Fruit fly (Drosophila melanogaster) whole organism, wandering third instar larva: ENCODE measurements around the gene CG14720.
A peak's percentile ranks its signal among the peaks of the same experiment; 100 is the strongest.

ENCODE experiments used
- CG32264 ChIP-seq: fragments of 200-800 bp; sonication (Bioruptor generic); optimal IDR thresholded peaks from 2 replicates; lab custom pipeline; 2016; ENCODE audit warnings: missing biosample characterization, missing genetic modification characterization
- CG9705 ChIP-seq: fragments of 200-800 bp; sonication (Bioruptor generic); optimal IDR thresholded peaks from 2 replicates; lab custom pipeline; 2018; ENCODE audit warnings: missing biosample characterization, mild to moderate bottlenecking, missing genetic modification characterization
- Dfd ChIP-seq: fragments of >200 bp; optimal IDR thresholded peaks from 2 replicates; lab custom pipeline; 2017; ENCODE audit warnings: missing biosample characterization, missing genetic modification characterization
- Dif ChIP-seq: fragments of 200-275, 200-300 bp; sonication (Bioruptor generic); optimal IDR thresholded peaks from 2 replicates; lab custom pipeline; 2018; ENCODE audit warnings: missing biosample characterization, missing genetic modification characterization; ENCODE audit not compliant: partially characterized antibody
- Hr78 ChIP-seq: fragments of >200 bp; optimal IDR thresholded peaks from 2 replicates; lab custom pipeline; 2017; ENCODE audit warnings: missing biosample characterization, missing genetic modification characterization
- Hr83 ChIP-seq: fragments of 200-300 bp; sonication (Bioruptor generic); optimal IDR thresholded peaks from 2 replicates; lab custom pipeline; 2016; ENCODE audit warnings: missing biosample characterization, mild to moderate bottlenecking, missing genetic modification characterization, moderate library complexity; ENCODE audit not compliant: poor library complexity, severe bottlenecking
- Jra ChIP-seq: sonication (Bioruptor generic); optimal IDR thresholded peaks from 2 replicates; lab custom pipeline; 2016; ENCODE audit warnings: missing biosample characterization, missing genetic modification characterization
- Mio ChIP-seq: sonication (Bioruptor generic); optimal IDR thresholded peaks from 2 replicates; lab custom pipeline; 2016; ENCODE audit warnings: missing biosample characterization, missing genetic modification characterization
- Myc ChIP-seq: fragments of >200 bp; optimal IDR thresholded peaks from 2 replicates; lab custom pipeline; 2017
- N ChIP-seq: fragments of >200 bp; optimal IDR thresholded peaks from 2 replicates; lab custom pipeline; 2018; ENCODE audit warnings: missing biosample characterization, missing external identifiers, missing genetic modification characterization
- OdsH ChIP-seq: fragments of 200-800 bp; sonication (Bioruptor generic); optimal IDR thresholded peaks from 2 replicates; lab custom pipeline; 2016; ENCODE audit warnings: missing biosample characterization, mild to moderate bottlenecking, missing genetic modification characterization
- Rel ChIP-seq, 2 experiments: fragments of 200-800 bp; sonication (Bioruptor generic) in 1 of 2; optimal IDR thresholded peaks; 2 replicates in 1 of 2; 3 replicates in 1 of 2; lab custom pipeline; 2016 to 2019; ENCODE audit warnings: mild to moderate bottlenecking in 2 of 2, missing biosample characterization in 2 of 2, missing genetic modification characterization in 2 of 2, moderate library complexity in 1 of 2
- Sp1 ChIP-seq: fragments of 200-800 bp; sonication (Bioruptor generic); optimal IDR thresholded peaks from 3 replicates; lab custom pipeline; 2019; ENCODE audit warnings: missing biosample characterization, mild to moderate bottlenecking, missing genetic modification characterization, moderate library complexity
- Vsx2 ChIP-seq: fragments of 200-300, 225-300 bp; sonication (Bioruptor generic); optimal IDR thresholded peaks from 2 replicates; lab custom pipeline; 2018; ENCODE audit warnings: missing biosample characterization, missing genetic modification characterization; ENCODE audit not compliant: partially characterized antibody
- br ChIP-seq: fragments of 200-800 bp; sonication (Bioruptor generic); optimal IDR thresholded peaks from 2 replicates; lab custom pipeline; 2016; ENCODE audit warnings: missing biosample characterization, missing genetic modification characterization
- dmrt93B ChIP-seq: fragments of 200-800 bp; sonication (Bioruptor generic); optimal IDR thresholded peaks from 2 replicates; lab custom pipeline; 2018; ENCODE audit warnings: missing biosample characterization, mild to moderate bottlenecking, missing genetic modification characterization
- dsf ChIP-seq: sonication (Bioruptor generic); optimal IDR thresholded peaks from 2 replicates; lab custom pipeline; 2016; ENCODE audit warnings: missing biosample characterization, missing genetic modification characterization, borderline replicate concordance
- ey ChIP-seq: fragments of 200-800 bp; sonication (Bioruptor generic); optimal IDR thresholded peaks from 2 replicates; lab custom pipeline; 2016; ENCODE audit warnings: missing biosample characterization, missing genetic modification characterization
- foxo ChIP-seq, 2 experiments: fragments of 200-800 bp; sonication (Bioruptor generic); optimal IDR thresholded peaks; 2 replicates in 1 of 2; 3 replicates in 1 of 2; lab custom pipeline; 2016 to 2017; ENCODE audit warnings: missing biosample characterization in 2 of 2, missing genetic modification characterization in 2 of 2
- fru ChIP-seq: fragments of 200-800 bp; sonication (Bioruptor generic); optimal IDR thresholded peaks from 3 replicates; lab custom pipeline; 2016; ENCODE audit warnings: missing biosample characterization, mild to moderate bottlenecking, missing genetic modification characterization
- h ChIP-seq: fragments of 200-800 bp; sonication (Bioruptor generic); optimal IDR thresholded peaks from 3 replicates; lab custom pipeline; 2016; ENCODE audit warnings: missing biosample characterization, mild to moderate bottlenecking, missing genetic modification characterization
- jim ChIP-seq: fragments of 175-275, 200-325 bp; sonication (Bioruptor generic); optimal IDR thresholded peaks from 2 replicates; lab custom pipeline; 2016; ENCODE audit warnings: missing biosample characterization, mild to moderate bottlenecking, missing genetic modification characterization
- lola ChIP-seq: fragments of >200 bp; optimal IDR thresholded peaks from 2 replicates; lab custom pipeline; 2017; ENCODE audit warnings: missing biosample characterization, missing genetic modification characterization
- psq ChIP-seq: fragments of 200-800 bp; sonication (Bioruptor generic); optimal IDR thresholded peaks from 3 replicates; lab custom pipeline; 2017; ENCODE audit warnings: missing biosample characterization, mild to moderate bottlenecking, missing genetic modification characterization, moderate library complexity
- rgr ChIP-seq: fragments of 200-800 bp; sonication (Bioruptor generic); optimal IDR thresholded peaks from 3 replicates; lab custom pipeline; 2016; ENCODE audit warnings: missing biosample characterization, mild to moderate bottlenecking, missing genetic modification characterization
- sv ChIP-seq: fragments of 200-800 bp; sonication (Bioruptor generic); optimal IDR thresholded peaks from 3 replicates; lab custom pipeline; 2016; ENCODE audit warnings: missing biosample characterization, missing genetic modification characterization
- tai ChIP-seq: sonication (Bioruptor generic); optimal IDR thresholded peaks from 2 replicates; lab custom pipeline; 2016; ENCODE audit warnings: missing biosample characterization, missing genetic modification characterization
- usp ChIP-seq: fragments of >200 bp; optimal IDR thresholded peaks from 2 replicates; lab custom pipeline; 2017; ENCODE audit warnings: missing biosample characterization, missing genetic modification characterization
- woc ChIP-seq: sonication (Bioruptor generic); optimal IDR thresholded peaks from 2 replicates; lab custom pipeline; 2016; ENCODE audit warnings: missing biosample characterization, mild to moderate bottlenecking, missing genetic modification characterization

CG14720 gene

DNA sequence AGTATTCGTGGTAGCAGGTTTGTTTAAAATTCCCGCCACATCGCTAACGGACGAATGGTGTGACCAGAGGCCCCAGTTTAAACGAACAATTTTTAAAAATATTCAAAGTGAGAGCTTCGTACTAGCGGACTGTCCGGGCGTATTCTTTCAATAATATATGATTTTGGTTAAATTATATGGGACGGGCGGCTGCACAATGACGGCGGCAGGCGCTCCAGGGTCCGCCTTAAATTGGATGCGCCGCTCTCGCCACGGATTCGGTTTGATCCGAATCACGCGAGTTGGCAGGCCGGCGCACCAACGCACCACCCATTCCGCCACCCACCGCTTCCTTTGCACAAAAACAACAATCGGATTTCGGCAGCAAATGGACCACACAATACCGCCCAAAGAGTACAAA lies 23.9 kb downstream of the CG14720 start, which contains the start of gene CG14721:
TSS of gene CG14721 (plus strand) at position 111 of the 400 bp plus-strand sequence.
- peak; percentile 6 for TF ChIP-seq ey
- no peak for TF ChIP-seq Dfd (GFP tag; lab: Kevin White, UChicago)
- TF ChIP-seq, all 38 proteins: peak for 1

- no peak for TF ChIP-seq Mio (GFP tag; lab: Kevin White, UChicago)
- no peak for TF ChIP-seq OdsH (GFP tag; lab: Kevin White, UChicago)
- TF ChIP-seq Myc (lab: Kevin White, UChicago), result peak; percentile 73
- no peak for TF ChIP-seq CG9705
- no peak for TF ChIP-seq Dif (GFP tag; lab: Kevin White, UChicago)
- no peak for TF ChIP-seq tai (GFP tag; lab: Kevin White, UChicago)
- TF ChIP-seq Sp1 (GFP tag; lab: Kevin White, UChicago), result no peak
- no peak for TF ChIP-seq Jra (GFP tag; lab: Kevin White, UChicago)
- TF ChIP-seq Rel (GFP tag; optimal IDR thresholded peaks at IDR 0.05; lab: Kevin White, UChicago), result no peak
- peak; percentile 1 for TF ChIP-seq Rel (tag; optimal IDR thresholded peaks at IDR 0.05; lab: Kevin White, UChicago)
- TF ChIP-seq dsf (GFP tag; lab: Kevin White, UChicago), result no peak
- TF ChIP-seq woc (GFP tag; lab: Kevin White, UChicago), result no peak
- TF ChIP-seq sv (GFP tag; lab: Kevin White, UChicago), result no peak
- no peak for TF ChIP-seq lola
- TF ChIP-seq psq, result no peak
- TF ChIP-seq usp (GFP tag; lab: Kevin White, UChicago), result no peak
- TF ChIP-seq Hr83 (GFP tag; lab: Kevin White, UChicago), result no peak
- TF ChIP-seq Hr78 (GFP tag; lab: Kevin White, UChicago), result no peak
- TF ChIP-seq, all 38 proteins: peak for 2
These were observed 30.3 kb downstream of the CG14720 start, which contains the start of the genes Blm and CG14722 for dm6 chr3R:11741730-11742203. Gene Blm (minus strand): TSS chr3R:11741783. Gene CG14722 (plus strand): TSS chr3R:11741890.

DNA sequence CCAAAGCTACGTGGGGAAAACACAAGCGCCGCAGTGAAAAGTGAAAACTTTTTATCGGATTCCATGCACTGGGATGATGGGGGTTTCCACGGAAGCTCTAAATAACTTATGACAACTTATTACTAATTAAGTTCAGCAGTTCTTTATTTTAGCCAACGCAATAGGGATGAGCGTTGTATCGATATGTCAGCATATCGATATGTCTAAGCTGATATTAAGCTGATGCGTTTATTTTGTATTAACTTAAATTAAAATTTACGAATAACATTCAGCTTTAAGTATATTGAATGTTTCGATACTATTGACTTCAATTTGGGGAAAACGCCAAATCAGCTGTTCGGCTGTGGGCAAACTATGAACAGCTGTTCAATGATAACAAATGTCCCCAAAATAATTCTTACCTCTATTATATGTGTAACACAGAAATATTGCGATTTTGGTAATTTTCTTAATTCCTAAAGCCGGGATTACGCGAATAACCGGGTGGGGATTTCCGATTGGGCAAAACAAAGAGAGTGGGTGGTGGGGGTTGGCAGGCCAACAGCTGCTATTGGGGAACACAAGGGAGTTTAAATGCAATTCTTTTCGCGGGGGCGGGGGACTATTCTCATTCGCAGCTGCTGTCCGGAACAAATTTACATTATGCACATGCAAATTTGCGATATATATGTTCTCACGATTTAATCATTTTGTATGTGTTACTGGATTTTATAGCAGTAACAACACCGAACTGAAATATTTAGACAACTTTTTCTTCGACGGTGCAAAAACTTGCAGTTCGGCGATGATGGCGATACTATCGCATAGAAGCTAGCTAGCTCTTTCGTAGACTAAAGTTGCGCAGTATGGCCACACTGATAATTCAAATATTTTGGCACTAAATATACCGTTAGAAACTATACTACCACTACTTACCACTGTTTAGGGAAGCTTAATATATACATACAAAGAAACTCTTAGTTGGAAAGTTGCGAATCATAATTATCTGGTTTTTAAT lies 38.1 kb downstream of the CG14720 start, which contains the start of gene CG6923:
TSS of gene CG6923 (minus strand) at position 733 of the 997 bp plus-strand sequence.
- peak in 1 of 2 experiments; percentile 3 for TF ChIP-seq foxo (GFP tag; optimal IDR thresholded peaks at IDR 0.05; lab: Kevin White, UChicago)
- TF ChIP-seq OdsH (GFP tag; lab: Kevin White, UChicago), result no peak
- no peak for TF ChIP-seq fru (GFP tag; lab: Kevin White, UChicago)
- TF ChIP-seq Hr83 (GFP tag; lab: Kevin White, UChicago), result peak; percentile 2
- TF ChIP-seq Myc (lab: Kevin White, UChicago), result peak; percentile 24
- TF ChIP-seq Rel (GFP tag; optimal IDR thresholded peaks at IDR 0.05; lab: Kevin White, UChicago), result no peak
- TF ChIP-seq Rel (tag; optimal IDR thresholded peaks at IDR 0.05; lab: Kevin White, UChicago), result peak; percentile 73
- no peak for TF ChIP-seq br (GFP tag; lab: Kevin White, UChicago)
- TF ChIP-seq, all 38 proteins: peak for 4

dm6 chr3R:11750294-11750432 lies 38.7 kb downstream of the CG14720 start, which contains the start of gene CG43062:
Gene CG43062 (plus strand): TSS chr3R:11750333.
- TF ChIP-seq woc (GFP tag; lab: Kevin White, UChicago), result no peak

DNA sequence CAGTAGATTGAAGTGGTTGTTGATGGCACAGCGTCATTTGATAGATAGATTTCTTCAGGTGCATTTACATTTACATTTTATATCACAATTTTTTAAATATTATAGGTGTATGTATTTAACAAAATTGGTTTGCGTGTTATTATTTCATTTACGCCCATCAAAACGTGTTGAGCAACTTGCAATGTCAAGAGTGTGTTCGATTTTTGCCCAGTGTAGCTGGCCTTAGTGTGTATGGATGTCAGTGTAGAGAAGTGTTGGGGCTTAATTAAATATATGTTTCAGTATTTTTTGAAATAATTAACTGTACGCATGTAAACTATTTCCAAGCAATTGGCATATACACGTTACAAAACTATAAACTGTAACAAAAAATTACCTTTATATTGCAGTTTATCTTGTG lies 40.3 kb downstream of the CG14720 start:
- peak; percentile 5 for TF ChIP-seq h (GFP tag; lab: Kevin White, UChicago)
- TF ChIP-seq rgr (GFP tag; lab: Kevin White, UChicago), result peak; percentile 15
- no peak for TF ChIP-seq CG32264 (GFP tag; lab: Kevin White, UChicago)
- TF ChIP-seq dmrt93B (GFP tag; lab: Kevin White, UChicago), result no peak
- TF ChIP-seq, all 38 proteins: peak for 2

DNA sequence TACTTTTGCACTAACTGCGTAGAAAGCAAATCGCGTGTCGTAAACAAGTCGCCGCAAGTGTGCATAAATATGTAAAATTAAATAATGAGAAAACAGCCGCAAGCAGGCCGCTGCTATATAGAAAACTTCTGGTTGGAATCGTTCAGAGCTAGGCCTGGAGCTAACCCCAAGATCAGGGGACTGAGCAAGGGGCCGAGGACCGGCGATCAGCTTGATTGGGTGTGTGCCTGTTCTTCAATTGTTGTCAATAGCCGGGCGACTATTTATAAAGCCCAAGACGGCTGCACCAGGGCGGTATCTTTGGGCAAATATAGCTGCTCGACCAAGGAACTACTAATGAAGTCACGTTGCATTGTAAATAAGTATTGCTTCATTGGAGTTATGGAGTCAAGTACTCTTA lies 45.3 kb downstream of the CG14720 start:
- TF ChIP-seq jim (GFP tag; lab: Kevin White, UChicago) (no peak), N (GFP tag; lab: Kevin White, UChicago) (no peak), dsf (GFP tag; lab: Kevin White, UChicago) (no peak), dmrt93B (GFP tag; lab: Kevin White, UChicago) (no peak), Vsx2 (GFP tag; lab: Kevin White, UChicago) (no peak), fru (GFP tag; lab: Kevin White, UChicago) (no peak), Sp1 (GFP tag; lab: Kevin White, UChicago) (no peak), Dfd (GFP tag; lab: Kevin White, UChicago) (no peak), Jra (GFP tag; lab: Kevin White, UChicago) (no peak), h (GFP tag; lab: Kevin White, UChicago) (no peak), Dif (GFP tag; lab: Kevin White, UChicago) (no peak), psq (no peak)
